Worm (Caenorhabditis elegans) whole organism, L4 larva: Measurements from ENCODE around the gene F59E12.17.

Experiments
- F10B5.3 ChIP-seq: sonication (generic microtip); optimal IDR thresholded peaks from 2 replicates; lab custom pipeline; 2016; ENCODE audit warnings: mild to moderate bottlenecking, missing genetic modification characterization, missing compliant biosample characterization
- F26F4.8 ChIP-seq: fragments of 200-800 bp; sonication (Bioruptor generic); conservative IDR thresholded peaks from 2 replicates; pipeline ENCODE4 v1.3.6; 2022; ENCODE audit warnings: missing genetic modification characterization, missing compliant biosample characterization
- F44E2.7 ChIP-seq: fragments of 200-800 bp; sonication (Bioruptor generic); IDR thresholded peaks from 2 replicates; pipeline ENCODE4 v2.1.2; 2022; ENCODE audit warnings: missing genetic modification characterization, missing compliant biosample characterization
- R02D3.7 ChIP-seq: fragments of 150-350 bp; sonication (generic microtip); optimal IDR thresholded peaks from 3 replicates; lab custom pipeline; 2014; ENCODE audit warnings: missing biosample characterization, missing genetic modification characterization
- Y105C5A.15 ChIP-seq: fragments of 200-800 bp; sonication (Bioruptor generic); IDR thresholded peaks from 2 replicates; pipeline ENCODE4 v1.3.6; 2022; ENCODE audit warnings: missing genetic modification characterization, missing compliant biosample characterization
- Y48G9A.11 ChIP-seq: fragments of 200-800 bp; sonication (Bioruptor generic); IDR thresholded peaks from 2 replicates; pipeline ENCODE4 v1.3.6; 2022; ENCODE audit warnings: missing genetic modification reagents, missing genetic modification characterization, missing compliant biosample characterization
- Y5F2A.4 ChIP-seq: fragments of 200-800 bp; sonication (Bioruptor generic); optimal IDR thresholded peaks from 2 replicates; lab custom pipeline; 2018; ENCODE audit warnings: mild to moderate bottlenecking, missing genetic modification characterization, missing compliant biosample characterization
- aly-2 ChIP-seq: sonication (generic microtip); optimal IDR thresholded peaks from 2 replicates; lab custom pipeline; 2018; ENCODE audit warnings: missing biosample characterization, missing genetic modification characterization
- ama-1 ChIP-seq: fragments of 150-350 bp; optimal IDR thresholded peaks from 2 replicates; lab custom pipeline; 2014; ENCODE audit warnings: inconsistent platforms, mixed read lengths
- arid-1 ChIP-seq: fragments of 200-800 bp; sonication (Bioruptor generic); conservative IDR thresholded peaks from 2 replicates; pipeline ENCODE4 v1.3.6; 2022; ENCODE audit warnings: missing genetic modification reagents, missing genetic modification characterization, missing compliant biosample characterization
- ceh-28 ChIP-seq: fragments of 150-350 bp; optimal IDR thresholded peaks from 2 replicates; lab custom pipeline; 2014; ENCODE audit warnings: missing biosample characterization, missing genetic modification reagents, missing genetic modification characterization
- ctbp-1 ChIP-seq: fragments of 200-800 bp; sonication (Bioruptor generic); IDR thresholded peaks from 2 replicates; pipeline ENCODE4 v1.3.6; 2022; ENCODE audit warnings: missing genetic modification reagents, missing genetic modification characterization, missing compliant biosample characterization
- daf-16 ChIP-seq, 3 experiments: sonication (generic microtip); optimal IDR thresholded peaks; 2 replicates each; lab custom pipeline; 2016 to 2017; ENCODE audit warnings: missing genetic modification characterization in 3 of 3, missing genetic modification reagents in 3 of 3, mild to moderate bottlenecking in 2 of 3, missing compliant biosample characterization in 2 of 3, missing biosample characterization in 1 of 3, moderate library complexity in 1 of 3
- daf-19 ChIP-seq: fragments of 200-800 bp; sonication (Bioruptor generic); conservative IDR thresholded peaks from 2 replicates; pipeline ENCODE4 v1.3.6; 2022; ENCODE audit warnings: missing genetic modification characterization, missing compliant biosample characterization
- daf-8 ChIP-seq: fragments of 200-800 bp; sonication (Bioruptor generic); IDR thresholded peaks from 2 replicates; pipeline ENCODE4 v1.3.6; 2022; ENCODE audit warnings: missing genetic modification characterization, missing compliant biosample characterization
- dmd-8 ChIP-seq: fragments of 200-800 bp; sonication (Bioruptor generic); IDR thresholded peaks from 2 replicates; pipeline ENCODE4 v1.3.6; 2022; ENCODE audit warnings: missing genetic modification characterization, missing compliant biosample characterization
- dmd-9 ChIP-seq: fragments of 200-800 bp; sonication (Bioruptor generic); IDR thresholded peaks from 2 replicates; pipeline ENCODE4 v1.3.6; 2022; ENCODE audit warnings: missing genetic modification reagents, missing genetic modification characterization, missing compliant biosample characterization
- dpl-1 ChIP-seq: fragments of 150-350 bp; optimal IDR thresholded peaks from 2 replicates; lab custom pipeline; 2014; ENCODE audit warnings: missing biosample characterization, missing genetic modification reagents, missing genetic modification characterization
- duxl-1 ChIP-seq: sonication (generic microtip); optimal IDR thresholded peaks from 2 replicates; lab custom pipeline; 2016; ENCODE audit warnings: mild to moderate bottlenecking, missing genetic modification characterization, moderate library complexity, missing compliant biosample characterization; ENCODE audit not compliant: poor library complexity
- egl-27 ChIP-seq: sonication (generic microtip); optimal IDR thresholded peaks from 3 replicates; lab custom pipeline; 2017; ENCODE audit warnings: missing biosample characterization, missing genetic modification reagents, missing genetic modification characterization
- egl-43 ChIP-seq: fragments of 200-800 bp; sonication (Bioruptor generic); IDR thresholded peaks from 2 replicates; pipeline ENCODE4 v1.3.6; 2022; ENCODE audit warnings: missing genetic modification reagents, missing genetic modification characterization, missing compliant biosample characterization
- fkh-10 ChIP-seq: fragments of 150-350 bp; optimal IDR thresholded peaks from 2 replicates; lab custom pipeline; 2014; ENCODE audit warnings: missing biosample characterization, missing genetic modification reagents, missing genetic modification characterization
- fos-1 ChIP-seq: fragments of 150-350 bp; optimal IDR thresholded peaks from 2 replicates; lab custom pipeline; 2014; ENCODE audit warnings: missing biosample characterization, missing genetic modification characterization
- gei-8 ChIP-seq: fragments of 200-800 bp; sonication (Bioruptor generic); optimal IDR thresholded peaks from 2 replicates; lab custom pipeline; 2018; ENCODE audit warnings: mild to moderate bottlenecking, missing genetic modification characterization, missing compliant biosample characterization
- hif-1 ChIP-seq, 2 experiments: sonication (generic microtip); optimal IDR thresholded peaks; 2 replicates each; lab custom pipeline; 2016 to 2017; ENCODE audit warnings: missing compliant biosample characterization in 2 of 2, missing genetic modification characterization in 2 of 2, missing genetic modification reagents in 2 of 2, missing genotype in 2 of 2, mild to moderate bottlenecking in 1 of 2
- hmg-1.1 ChIP-seq: fragments of 200-800 bp; sonication (Bioruptor generic); IDR thresholded peaks from 2 replicates; pipeline ENCODE4 v1.3.6; 2022; ENCODE audit warnings: missing genetic modification reagents, missing genetic modification characterization, missing compliant biosample characterization
- jun-1 ChIP-seq: fragments of 150-350 bp; optimal IDR thresholded peaks from 2 replicates; lab custom pipeline; 2014; ENCODE audit warnings: missing biosample characterization, missing genetic modification reagents, missing genetic modification characterization
- lim-7 ChIP-seq: fragments of 200-800 bp; sonication (Bioruptor generic); IDR thresholded peaks from 2 replicates; pipeline ENCODE4 v1.3.6; 2022; ENCODE audit warnings: missing genetic modification characterization, missing compliant biosample characterization
- lin-15B ChIP-seq: fragments of 150-350 bp; sonication (generic microtip); optimal IDR thresholded peaks from 3 replicates; lab custom pipeline; 2014; ENCODE audit warnings: missing biosample characterization, missing genetic modification characterization
- lin-29 ChIP-seq: fragments of 200-800 bp; sonication (Bioruptor generic); IDR thresholded peaks from 2 replicates; pipeline ENCODE4 v1.3.6; 2022; ENCODE audit warnings: missing genetic modification reagents, missing genetic modification characterization, missing compliant biosample characterization
- lin-38 ChIP-seq: fragments of 200-800 bp; sonication (Bioruptor generic); IDR thresholded peaks from 2 replicates; pipeline ENCODE4 v1.3.6; 2022; ENCODE audit warnings: missing genetic modification reagents, missing genetic modification characterization, missing compliant biosample characterization
- lin-39 ChIP-seq: fragments of 150-350 bp; optimal IDR thresholded peaks from 2 replicates; lab custom pipeline; 2014; ENCODE audit warnings: missing biosample characterization, missing genetic modification reagents, missing genetic modification characterization
- lir-3 ChIP-seq: sonication (generic microtip); optimal IDR thresholded peaks from 2 replicates; lab custom pipeline; 2016; ENCODE audit warnings: mild to moderate bottlenecking, missing genetic modification characterization, missing compliant biosample characterization
- madf-5 ChIP-seq, 2 experiments: fragments of 200-800 bp; sonication (Bioruptor generic); IDR thresholded peaks; 2 replicates each; pipeline ENCODE4 v1.3.6; 2022; ENCODE audit warnings: missing compliant biosample characterization in 2 of 2, missing genetic modification characterization in 2 of 2
- mdl-1 ChIP-seq, 2 experiments: fragments of 150-350 bp in 1 of 2; sonication (generic microtip) in 1 of 2; optimal IDR thresholded peaks; 2 replicates each; lab custom pipeline; 2014 to 2017; ENCODE audit warnings: missing biosample characterization in 2 of 2, missing genetic modification characterization in 2 of 2
- mes-2 ChIP-seq: sonication (generic microtip); optimal IDR thresholded peaks from 2 replicates; lab custom pipeline; 2016; ENCODE audit warnings: missing genotype, mild to moderate bottlenecking, missing genetic modification characterization, missing compliant biosample characterization; ENCODE audit not compliant: poor library complexity, severe bottlenecking
- mxl-2 ChIP-seq: fragments of 200-800 bp; sonication (Bioruptor generic); conservative IDR thresholded peaks from 2 replicates; pipeline ENCODE4 v1.3.6; 2022; ENCODE audit warnings: missing genetic modification reagents, missing genetic modification characterization, missing compliant biosample characterization
- mxl-3 ChIP-seq: fragments of 200-800 bp; sonication (Bioruptor generic); optimal IDR thresholded peaks from 2 replicates; lab custom pipeline; 2018; ENCODE audit warnings: mild to moderate bottlenecking, missing genetic modification characterization, missing compliant biosample characterization
- nhr-11 ChIP-seq: fragments of 150-350 bp; optimal IDR thresholded peaks from 2 replicates; lab custom pipeline; 2014; ENCODE audit warnings: missing biosample characterization, missing genetic modification characterization
- nhr-28 ChIP-seq: fragments of 150-350 bp; optimal IDR thresholded peaks from 2 replicates; lab custom pipeline; 2014; ENCODE audit warnings: missing biosample characterization, missing genetic modification characterization
- nhr-42 ChIP-seq: fragments of 200-800 bp; sonication (Bioruptor generic); IDR thresholded peaks from 2 replicates; pipeline ENCODE4 v1.3.6; 2022; ENCODE audit warnings: missing genetic modification characterization, missing compliant biosample characterization
- nhr-77 ChIP-seq: fragments of 150-350 bp; optimal IDR thresholded peaks from 2 replicates; lab custom pipeline; 2014; ENCODE audit warnings: missing biosample characterization, missing genetic modification characterization
- pqm-1 ChIP-seq: sonication (generic microtip); optimal IDR thresholded peaks from 2 replicates; lab custom pipeline; 2017; ENCODE audit warnings: missing biosample characterization, missing genetic modification characterization
- saeg-2 ChIP-seq: fragments of 200-800 bp; sonication (Bioruptor generic); IDR thresholded peaks from 2 replicates; pipeline ENCODE4 v1.3.6; 2022; ENCODE audit warnings: missing genetic modification reagents, missing genetic modification characterization, missing compliant biosample characterization
- tra-1 ChIP-seq: fragments of 200-800 bp; sonication (Bioruptor generic); IDR thresholded peaks from 2 replicates; pipeline ENCODE4 v1.3.6; 2022; ENCODE audit warnings: missing genetic modification reagents, missing genetic modification characterization, missing compliant biosample characterization
- unc-130 ChIP-seq: sonication (generic microtip); optimal IDR thresholded peaks from 2 replicates; lab custom pipeline; 2016; ENCODE audit warnings: missing genetic modification reagents, missing genetic modification characterization, missing compliant biosample characterization
- unc-39 ChIP-seq: sonication (generic microtip); optimal IDR thresholded peaks from 2 replicates; lab custom pipeline; 2017; ENCODE audit warnings: missing biosample characterization, missing genetic modification characterization
- zfp-2 ChIP-seq: sonication (generic microtip); optimal IDR thresholded peaks from 2 replicates; lab custom pipeline; 2016; ENCODE audit warnings: mild to moderate bottlenecking, missing genetic modification characterization, missing compliant biosample characterization
- zip-2 ChIP-seq: fragments of 150-350 bp; optimal IDR thresholded peaks from 2 replicates; lab custom pipeline; 2014; ENCODE audit warnings: missing biosample characterization, missing genetic modification characterization
- ztf-11 ChIP-seq: fragments of 150-350 bp; optimal IDR thresholded peaks from 2 replicates; lab custom pipeline; 2014; ENCODE audit warnings: missing biosample characterization, missing genetic modification characterization

The F59E12.17 gene

ce11 chrII:5599326-5600044, 49.8 kb downstream of the F59E12.17 start, which contains the start of gene C17G10.10:
C17G10.10 (minus strand) TSS chrII:5599376.
- TF ChIP-seq Y5F2A.4 (GFP tag; lab: Kevin White, UChicago) (no peak), daf-8 (no peak), aly-2 (tag; lab: Kevin White, UChicago) (no peak), gei-8 (GFP tag; lab: Kevin White, UChicago) (no peak), F10B5.3 (peak; percentile 24), mes-2 (tag; lab: Kevin White, UChicago) (peak; percentile 86), zip-2 (tag; lab: Kevin White, UChicago) (no peak), lin-39 (no peak), hmg-1.1 (GFP tag; lab: Robert Waterston, UW) (peak; percentile 58; the same call in 1 of the 2 replicates), jun-1 (no peak), lin-38 (peak; percentile 69), tra-1 (GFP tag; lab: Robert Waterston, UW) (no peak), dmd-9 (GFP tag; lab: Robert Waterston, UW) (0 out of 2 replicates have a peak, but pooled peaks have one; percentile 18), ztf-11 (tag; lab: Kevin White, UChicago) (no peak), dpl-1 (GFP tag; lab: Kevin White, UChicago) (peak; percentile 36), lir-3 (no peak), lim-7 (GFP tag; lab: Robert Waterston, UW) (no peak), zfp-2 (tag; lab: Kevin White, UChicago) (no peak), Y48G9A.11 (GFP tag; lab: Robert Waterston, UW) (no peak), duxl-1 (peak; percentile 78), nhr-11 (tag; lab: Kevin White, UChicago) (peak; percentile 26), daf-19 (GFP tag; lab: Robert Waterston, UW) (no peak; the same call in 1 of the 2 replicates), mxl-2 (GFP tag; lab: Robert Waterston, UW) (no peak), mdl-1 (tag; optimal IDR thresholded peaks at IDR 0.05; lab: Kevin White, UChicago) (peak; percentile 3 to 64), ceh-28 (tag; lab: Kevin White, UChicago) (no peak), nhr-42 (peak; percentile 74), fkh-10 (GFP tag; lab: Kevin White, UChicago) (no peak), lin-15B (tag; lab: Kevin White, UChicago) (no peak), nhr-77 (tag; lab: Kevin White, UChicago) (peak; percentile 25), pqm-1 (tag; lab: Kevin White, UChicago) (peak; percentile 33), lin-29 (no peak), nhr-28 (tag; lab: Kevin White, UChicago) (peak; percentile 72), fos-1 (tag; lab: Kevin White, UChicago) (no peak), ama-1 (lab: Kevin White, UChicago) (peak; percentile 97), ctbp-1 (GFP tag; lab: Robert Waterston, UW) (no peak), F26F4.8 (GFP tag; lab: Robert Waterston, UW) (no peak), arid-1 (GFP tag; lab: Robert Waterston, UW) (0 out of 2 replicates have a peak, but pooled peaks have one; percentile 44), unc-39 (tag; lab: Kevin White, UChicago) (no peak), madf-5 (GFP tag; IDR thresholded peaks at IDR 0.05; lab: Robert Waterston, UW) (no peak), egl-27 (no peak), mxl-3 (GFP tag; lab: Kevin White, UChicago) (peak; percentile 27), F44E2.7 (GFP tag; lab: Robert Waterston, UW) (no peak), saeg-2 (no peak), unc-130 (GFP tag; lab: Kevin White, UChicago) (peak; percentile 39), R02D3.7 (no peak), Y105C5A.15 (GFP tag; lab: Robert Waterston, UW) (no peak), dmd-8 (GFP tag; lab: Robert Waterston, UW) (no peak), egl-43 (GFP tag; lab: Robert Waterston, UW) (no peak), daf-16 (GFP tag; optimal IDR thresholded peaks at IDR 0.05; lab: Kevin White, UChicago) (peak; percentile 35 to 79), daf-16 (tag; optimal IDR thresholded peaks at IDR 0.05; lab: Kevin White, UChicago) (peak; percentile 82), hif-1 (tag; optimal IDR thresholded peaks at IDR 0.05; lab: Kevin White, UChicago) (no peak)
